Fruit fly (Drosophila melanogaster) whole organism, adult: ENCODE data around the gene CG13623.
A peak's percentile ranks its signal among the peaks of the same experiment; 100 is the strongest.

Experiments
- CG7101 ChIP-seq: fragments of 200-800 bp; sonication (Bioruptor generic); optimal IDR thresholded peaks from 2 replicates; lab custom pipeline; 2018; ENCODE audit warnings: missing biosample characterization, mild to moderate bottlenecking, missing genetic modification characterization, moderate library complexity
- Crg-1 ChIP-seq: fragments of 200-800 bp; sonication (Bioruptor generic); optimal IDR thresholded peaks from 2 replicates; lab custom pipeline; 2016; ENCODE audit warnings: missing biosample characterization, missing genetic modification characterization
- kay ChIP-seq: fragments of 200-800 bp; sonication (Bioruptor generic); peaks from one replicate; lab custom pipeline; 2016; ENCODE audit warnings: missing biosample characterization, missing genetic modification characterization, borderline replicate concordance
- ovo ChIP-seq: fragments of 200-800 bp; sonication (Bioruptor generic); optimal IDR thresholded peaks from 2 replicates; lab custom pipeline; 2016; ENCODE audit warnings: missing biosample characterization, missing genetic modification characterization
- toe ChIP-seq: fragments of 200-800 bp; sonication (Bioruptor generic); optimal IDR thresholded peaks from 2 replicates; lab custom pipeline; 2016; ENCODE audit warnings: missing biosample characterization, missing genetic modification characterization

dm6 chr3R:24564191-24564798 lies 33.9 kb upstream of the CG13623 start:
- TF ChIP-seq kay (GFP tag; lab: Kevin White, UChicago): peak; percentile 56
- no peak for TF ChIP-seq toe (GFP tag; lab: Kevin White, UChicago)
- TF ChIP-seq ovo: no peak
- no peak for TF ChIP-seq CG7101 (tag; lab: Kevin White, UChicago)
- no peak for TF ChIP-seq Crg-1 (GFP tag; lab: Kevin White, UChicago)
